Worm (Caenorhabditis elegans): ENCODE results near the gene cyp-13A10.

Gene cyp-13A10

DNA sequence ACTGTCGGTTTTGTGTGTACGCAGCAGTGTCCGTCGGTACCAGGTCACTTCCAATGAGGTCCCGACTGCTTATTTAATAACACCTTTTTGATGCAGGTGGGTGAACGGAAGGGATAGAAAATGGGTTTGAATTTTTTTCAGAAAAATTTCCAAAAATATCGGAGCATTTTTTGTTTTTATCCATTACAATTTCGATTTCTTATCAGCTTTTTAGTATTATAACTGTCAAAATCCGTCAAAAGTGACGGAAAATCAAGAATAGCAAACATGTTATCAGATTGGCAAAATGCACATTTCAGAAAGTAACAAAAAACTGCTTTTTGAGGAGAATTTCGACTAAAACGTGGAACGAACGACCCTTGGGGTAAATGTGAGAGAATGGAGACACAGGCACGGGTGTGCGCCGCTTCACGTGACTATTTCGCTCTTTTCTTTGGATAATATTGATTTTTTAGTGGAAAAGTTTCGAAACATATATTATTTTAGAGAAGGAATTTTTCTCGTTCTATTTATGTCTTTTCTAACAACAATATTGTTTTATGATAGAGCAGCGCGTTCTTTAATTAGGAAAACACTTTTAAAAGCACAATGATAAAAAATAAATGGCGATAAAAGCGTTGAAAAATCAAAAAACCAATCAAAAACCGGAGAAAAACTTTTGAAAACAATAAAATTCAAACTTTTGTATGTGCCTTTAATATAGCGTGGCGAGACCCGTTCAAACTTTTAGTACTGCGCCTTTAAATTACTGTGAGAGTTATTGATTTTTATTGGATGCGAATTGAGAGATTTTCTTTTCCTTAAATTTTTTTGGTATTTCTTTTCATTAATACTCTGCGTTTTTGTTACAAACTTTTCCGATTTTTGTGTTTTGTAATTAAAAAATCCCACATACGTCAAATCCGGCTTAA lies 15.5 kb downstream of the cyp-13A10 start, which contains the start of gene sqv-8 (continued):
- TF ChIP-seq T26A8.4 (GFP tag; IDR thresholded peaks at IDR 0.05): no peak
- no peak for TF ChIP-seq aly-2 (tag; optimal IDR thresholded peaks at IDR 0.05)
- TF ChIP-seq nhr-111 (GFP tag; optimal IDR thresholded peaks at IDR 0.05): no peak
- peak; percentile 36; the same call in 1 of the 2 replicates for TF ChIP-seq hmg-1.1 (GFP tag; IDR thresholded peaks at IDR 0.05)
- TF ChIP-seq R02D3.7 (tag; optimal IDR thresholded peaks at IDR 0.05): no peak
- peak; percentile 1 for TF ChIP-seq ceh-28 (tag; optimal IDR thresholded peaks at IDR 0.05)
- no peak for TF ChIP-seq dpl-1 (GFP tag; optimal IDR thresholded peaks at IDR 0.05)
- no peak for TF ChIP-seq nhr-10 (tag; optimal IDR thresholded peaks at IDR 0.05)
- TF ChIP-seq mxl-3 (GFP tag; optimal IDR thresholded peaks at IDR 0.05): no peak

DNA sequence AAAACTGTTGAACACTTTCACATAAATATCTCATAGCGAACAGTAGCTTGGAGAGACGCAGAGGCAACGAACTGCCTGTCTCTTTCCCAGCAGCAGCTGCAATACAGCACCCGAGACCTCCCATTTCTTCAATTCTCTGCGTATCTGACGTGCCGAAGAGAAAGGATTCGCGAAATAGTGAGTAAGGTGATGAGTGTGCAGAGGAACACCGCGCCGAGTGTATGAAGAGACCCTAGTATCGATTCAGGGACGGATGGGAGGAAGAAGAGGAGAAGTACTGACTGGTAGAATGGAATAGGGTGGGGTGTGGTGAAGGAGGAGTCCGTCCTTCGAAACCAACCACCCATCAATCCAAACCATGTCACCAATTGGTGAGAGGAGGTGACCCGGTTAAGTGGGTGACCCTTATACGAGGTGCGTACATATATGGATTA lies 16.5 kb downstream of the cyp-13A10 start:
- TF ChIP-seq T20F7.1 (GFP tag; optimal IDR thresholded peaks at IDR 0.05) (peak; percentile 8), F10B5.3 (tag; optimal IDR thresholded peaks at IDR 0.05) (peak; percentile 23), F26F4.8 (GFP tag; conservative IDR thresholded peaks at IDR 0.05) (no peak), vab-7 (GFP tag; IDR thresholded peaks at IDR 0.05) (no peak), set-16 (GFP tag; IDR thresholded peaks at IDR 0.05) (peak; percentile 49), ceh-44 (GFP tag; IDR thresholded peaks at IDR 0.05) (no peak), F44E2.7 (GFP tag; IDR thresholded peaks at IDR 0.05) (no peak), spr-3 (GFP tag; optimal IDR thresholded peaks at IDR 0.05) (no peak), zfp-2 (tag; optimal IDR thresholded peaks at IDR 0.05) (no peak), hlh-30 (tag; optimal IDR thresholded peaks at IDR 0.05; ENCODE audit: insufficient read depth) (peak; percentile 87), ctbp-1 (GFP tag; IDR thresholded peaks at IDR 0.05) (0 out of 2 replicates have a peak, but pooled peaks have one; percentile 30), F37D6.2 (tag; optimal IDR thresholded peaks at IDR 0.05) (peak; percentile 0), madf-9 (GFP tag; conservative IDR thresholded peaks at IDR 0.05) (no peak), cey-2 (tag; optimal IDR thresholded peaks at IDR 0.05; ENCODE audit: borderline replicate concordance, insufficient read depth) (no peak), attf-4 (tag; optimal IDR thresholded peaks at IDR 0.05) (no peak), Y105C5A.15 (GFP tag; IDR thresholded peaks at IDR 0.05) (no peak), R02D3.7 (tag; optimal IDR thresholded peaks at IDR 0.05) (no peak), hif-1 (tag; optimal IDR thresholded peaks at IDR 0.05) (peak in 1 of 2 experiments; percentile 53), unc-130 (GFP tag; optimal IDR thresholded peaks at IDR 0.05) (no peak), ceh-32 (tag; optimal IDR thresholded peaks at IDR 0.05; ENCODE audit: poor library complexity) (no peak), F49E8.2 (tag; optimal IDR thresholded peaks at IDR 0.05; ENCODE audit: borderline replicate concordance) (no peak), dpl-1 (GFP tag; optimal IDR thresholded peaks at IDR 0.05) (peak; percentile 14), lsy-2 (tag; optimal IDR thresholded peaks at IDR 0.05) (peak; percentile 62 to 70), mep-1 (tag; optimal IDR thresholded peaks at IDR 0.05) (peak; percentile 86), unc-39 (tag; optimal IDR thresholded peaks at IDR 0.05) (no peak), hlh-11 (tag; optimal IDR thresholded peaks at IDR 0.05) (peak; percentile 93), fkh-10 (GFP tag; optimal IDR thresholded peaks at IDR 0.05) (no peak), ceh-20 (GFP tag; IDR thresholded peaks at IDR 0.05) (no peak; the same call in 1 of the 2 replicates), hmg-1.1 (GFP tag; IDR thresholded peaks at IDR 0.05) (peak; percentile 83), dmd-8 (GFP tag; IDR thresholded peaks at IDR 0.05) (no peak), nhr-77 (tag; optimal IDR thresholded peaks at IDR 0.05) (peak; percentile 28), lim-7 (GFP tag; IDR thresholded peaks at IDR 0.05) (peak; percentile 39; the same call in 1 of the 2 replicates), lin-13 (GFP tag; optimal IDR thresholded peaks at IDR 0.05) (no peak), nhr-237 (tag; optimal IDR thresholded peaks at IDR 0.05) (no peak), ceh-62 (tag; optimal IDR thresholded peaks at IDR 0.05) (no peak), fos-1 (tag; optimal IDR thresholded peaks at IDR 0.05) (no peak), aly-2 (tag; optimal IDR thresholded peaks at IDR 0.05) (no peak), nhr-10 (tag; optimal IDR thresholded peaks at IDR 0.05) (no peak), mdt-29 (GFP tag; IDR thresholded peaks at IDR 0.05) (no peak), nhr-111 (GFP tag; optimal IDR thresholded peaks at IDR 0.05) (no peak), ztf-7 (tag; optimal IDR thresholded peaks at IDR 0.05) (peak; percentile 2), lin-1 (GFP tag; IDR thresholded peaks at IDR 0.05) (no peak), ceh-28 (tag; optimal IDR thresholded peaks at IDR 0.05) (peak; percentile 76), duxl-1 (tag; optimal IDR thresholded peaks at IDR 0.05; ENCODE audit: poor library complexity) (no peak)
